Fruit fly (Drosophila melanogaster): Measurements from ENCODE around the gene Qtzl.

The Qtzl gene

DNA sequence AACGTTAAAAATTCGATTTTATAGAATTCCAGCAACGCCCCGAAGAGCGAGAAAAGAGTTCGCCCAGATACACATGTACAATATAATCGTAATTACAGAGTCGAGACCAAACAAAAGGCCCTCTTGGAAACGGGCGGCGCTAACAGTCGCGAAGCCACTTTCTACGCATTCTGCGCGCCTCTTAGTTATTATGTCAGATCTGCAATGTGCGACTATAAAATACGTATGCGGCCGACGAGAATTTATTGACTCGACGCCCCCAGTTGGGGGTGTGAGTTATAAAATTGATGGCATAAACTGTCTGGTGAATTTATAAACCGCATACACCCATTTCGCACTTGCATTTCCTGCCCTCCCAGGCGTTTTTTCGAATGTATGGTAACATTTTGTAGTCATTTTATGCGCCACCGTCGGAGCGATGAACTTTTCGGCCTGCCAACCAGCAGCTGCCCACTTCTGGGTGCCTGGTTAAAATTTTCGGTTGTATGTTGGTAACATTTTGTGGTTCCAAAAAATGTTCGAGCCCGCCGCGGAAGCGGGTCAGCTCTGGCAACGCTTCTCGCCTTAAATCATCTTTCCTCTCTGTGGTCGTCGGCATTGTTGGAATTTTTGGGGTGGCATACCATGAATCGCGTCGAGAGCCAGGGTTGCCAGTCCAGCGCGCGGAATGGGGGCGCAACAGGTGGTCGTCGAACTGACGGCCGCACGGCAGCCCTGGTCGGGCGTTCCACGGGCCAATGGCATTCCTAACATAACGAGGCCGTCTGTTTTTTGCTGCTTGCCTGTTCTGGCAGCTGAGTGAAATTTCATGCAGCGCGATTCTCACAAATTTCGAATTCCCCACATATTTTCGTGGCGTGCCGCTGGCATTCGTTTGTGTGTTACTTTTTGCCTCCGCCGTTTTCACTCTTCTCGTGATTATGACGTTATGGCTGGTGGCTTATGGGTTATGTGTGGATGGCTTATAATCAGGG is 16.4 kb downstream of the Qtzl start (continued):
- TF ChIP-seq CG9609 (GFP tag; optimal IDR thresholded peaks at IDR 0.05) (peak; percentile 69), Optix (GFP tag; IDR thresholded peaks at IDR 0.05) (no peak), sob (GFP tag; IDR thresholded peaks at IDR 0.05) (no peak), CG8089 (GFP tag; optimal IDR thresholded peaks at IDR 0.05) (peak; percentile 56), bbx (GFP tag; IDR thresholded peaks at IDR 0.05; ENCODE audit: partially characterized antibody) (no peak), eve (GFP tag; optimal IDR thresholded peaks at IDR 0.05) (no peak), HHEX (GFP tag; optimal IDR thresholded peaks at IDR 0.05) (peak; percentile 68), CG16815 (GFP tag; optimal IDR thresholded peaks at IDR 0.05) (peak; percentile 12), br (optimal IDR thresholded peaks at IDR 0.05) (no peak), Sox102F (GFP tag; optimal IDR thresholded peaks at IDR 0.05) (peak; percentile 57), CG11247 (GFP tag; IDR thresholded peaks at IDR 0.05) (no peak), CG17359 (tag; optimal IDR thresholded peaks at IDR 0.05) (peak; percentile 73), da (GFP tag; optimal IDR thresholded peaks at IDR 0.05) (peak; percentile 41), CG16779 (GFP tag; IDR thresholded peaks at IDR 0.05) (no peak), CHES-1-like (GFP tag; optimal IDR thresholded peaks at IDR 0.05) (peak; percentile 91), fru (optimal IDR thresholded peaks at IDR 0.05) (no peak), Meics (GFP tag; optimal IDR thresholded peaks at IDR 0.05) (peak; percentile 83), CG4617 (GFP tag; optimal IDR thresholded peaks at IDR 0.05; ENCODE audit: borderline replicate concordance) (no peak), oc (tag; optimal IDR thresholded peaks at IDR 0.05) (peak; percentile 81), D (optimal IDR thresholded peaks at IDR 0.05) (peak; percentile 88), D (GFP tag; optimal IDR thresholded peaks at IDR 0.05) (peak; percentile 14), CG32532 (GFP tag; IDR thresholded peaks at IDR 0.05) (no peak), Dbx (GFP tag; IDR thresholded peaks at IDR 0.05) (no peak), PHDP (tag; optimal IDR thresholded peaks at IDR 0.05) (peak; percentile 50), CG43689 (GFP tag; IDR thresholded peaks at IDR 0.05) (no peak), CG11504 (tag; optimal IDR thresholded peaks at IDR 0.05) (peak; percentile 80), CG17829 (tag; optimal IDR thresholded peaks at IDR 0.05) (peak; percentile 98), CkIIα-i1 (GFP tag; IDR thresholded peaks at IDR 0.05) (no peak), bigmax (GFP tag; optimal IDR thresholded peaks at IDR 0.05) (peak; percentile 56), CG33213 (GFP tag; optimal IDR thresholded peaks at IDR 0.05) (peak; percentile 91), CG31388 (GFP tag; optimal IDR thresholded peaks at IDR 0.05) (peak; percentile 26), Mes4 (GFP tag; optimal IDR thresholded peaks at IDR 0.05) (peak; percentile 54), NC2β (GFP tag; optimal IDR thresholded peaks at IDR 0.05) (peak; percentile 70), CG8290 (GFP tag; optimal IDR thresholded peaks at IDR 0.05) (no peak), CG8290 (tag; optimal IDR thresholded peaks at IDR 0.05) (peak; percentile 15 to 96), gcm (GFP tag; optimal IDR thresholded peaks at IDR 0.05) (peak; percentile 77), Elba2 (GFP tag; optimal IDR thresholded peaks at IDR 0.05) (no peak), CG5245 (GFP tag; optimal IDR thresholded peaks at IDR 0.05) (peak; percentile 84), grau (tag; optimal IDR thresholded peaks at IDR 0.05) (peak; percentile 72), Hr78 (GFP tag; optimal IDR thresholded peaks at IDR 0.05) (peak in 1 of 2 experiments; percentile 93), CG12942 (GFP tag; optimal IDR thresholded peaks at IDR 0.05) (peak; percentile 26), CG15269 (tag; optimal IDR thresholded peaks at IDR 0.05) (peak; percentile 62), CG14014 (GFP tag; IDR thresholded peaks at IDR 0.05) (no peak), CG12236 (GFP tag; optimal IDR thresholded peaks at IDR 0.05) (peak; percentile 4), CG30431 (GFP tag; optimal IDR thresholded peaks at IDR 0.05) (peak; percentile 0), Sry-δ (GFP tag; optimal IDR thresholded peaks at IDR 0.05) (peak; percentile 49), Dp (GFP tag; optimal IDR thresholded peaks at IDR 0.05) (peak; percentile 41), GATAe (GFP tag; conservative IDR thresholded peaks at IDR 0.05) (no peak), CG18476 (GFP tag; optimal IDR thresholded peaks at IDR 0.05) (no peak), repo (GFP tag; optimal IDR thresholded peaks at IDR 0.05) (peak; percentile 77)

Measured in whole organism, embryonic.